Fruit fly (Drosophila melanogaster) whole organism, embryonic: ENCODE measurements around the gene CG33325.

Source experiments
- ATbp ChIP-seq: fragments of 200-800 bp; sonication (Bioruptor generic); optimal IDR thresholded peaks from 2 replicates; lab custom pipeline; 2017; ENCODE audit warnings: missing biosample characterization, mild to moderate bottlenecking, missing genetic modification characterization, missing genetic modification reagents
- Ada2b ChIP-seq: fragments of 200-800 bp; sonication (Bioruptor generic); IDR thresholded peaks from 2 replicates; pipeline ENCODE4 v1.3.6; 2022; ENCODE audit warnings: missing biosample characterization, missing genetic modification characterization
- C15 ChIP-seq: fragments of 200-800 bp; sonication (Bioruptor generic); IDR thresholded peaks from 3 replicates; pipeline ENCODE4 v1.3.6; 2022; ENCODE audit warnings: missing biosample characterization, missing genetic modification characterization
- CG1603 ChIP-seq: fragments of 200-800 bp; sonication (Bioruptor generic); optimal IDR thresholded peaks from 2 replicates; lab custom pipeline; 2019; ENCODE audit warnings: missing biosample characterization, mild to moderate bottlenecking, missing genetic modification characterization, moderate library complexity
- CG16813 ChIP-seq: fragments of 200-800 bp; sonication (Bioruptor generic); IDR thresholded peaks from 3 replicates; pipeline ENCODE4 v1.3.6; 2022; ENCODE audit warnings: missing biosample characterization, missing genetic modification characterization; ENCODE audit not compliant: partially characterized antibody
- CG2678 ChIP-seq: fragments of 200-800 bp; sonication (Bioruptor generic); optimal IDR thresholded peaks from 3 replicates; lab custom pipeline; 2019; ENCODE audit warnings: missing biosample characterization, mild to moderate bottlenecking, missing genetic modification characterization, moderate library complexity
- CG3407 ChIP-seq: fragments of 200-800 bp; sonication (Bioruptor generic); optimal IDR thresholded peaks from 2 replicates; lab custom pipeline; 2018; ENCODE audit warnings: missing biosample characterization, mild to moderate bottlenecking, missing genetic modification characterization
- CG34224 ChIP-seq: fragments of 200-800 bp; sonication (Bioruptor generic); IDR thresholded peaks from 3 replicates; pipeline ENCODE4 v1.3.6; 2022; ENCODE audit warnings: missing biosample characterization, missing genetic modification characterization; ENCODE audit not compliant: partially characterized antibody
- CG3995 ChIP-seq: fragments of 200-800 bp; sonication (Bioruptor generic); optimal IDR thresholded peaks from 3 replicates; lab custom pipeline; 2016; ENCODE audit warnings: missing biosample characterization, missing genetic modification characterization
- CG5180 ChIP-seq: fragments of 200-800 bp; sonication (Bioruptor generic); optimal IDR thresholded peaks from 3 replicates; lab custom pipeline; 2017; ENCODE audit warnings: missing biosample characterization, missing genetic modification characterization, mild to moderate bottlenecking, moderate library complexity, missing genetic modification reagents
- CG9215 ChIP-seq: fragments of 200-800 bp; sonication (Bioruptor generic); IDR thresholded peaks from 2 replicates; pipeline ENCODE4 v1.3.6; 2022; ENCODE audit warnings: missing biosample characterization, missing genetic modification characterization
- CG9817 ChIP-seq: fragments of 200-800 bp; sonication (Bioruptor generic); optimal IDR thresholded peaks from 2 replicates; lab custom pipeline; 2018; ENCODE audit warnings: missing biosample characterization, mild to moderate bottlenecking, missing genetic modification characterization, moderate library complexity
- D19A ChIP-seq: fragments of 200-800 bp; optimal IDR thresholded peaks from 3 replicates; lab custom pipeline; 2019; ENCODE audit warnings: missing biosample characterization, mild to moderate bottlenecking, missing genetic modification characterization, moderate library complexity
- D19B ChIP-seq: fragments of 200-800 bp; sonication (Bioruptor generic); optimal IDR thresholded peaks from 2 replicates; lab custom pipeline; 2017; ENCODE audit warnings: missing biosample characterization, mild to moderate bottlenecking, missing genetic modification characterization
- Dref ChIP-seq: fragments of 200-800 bp; sonication (Bioruptor generic); IDR thresholded peaks from 2 replicates; pipeline ENCODE4 v1.3.6; 2022; ENCODE audit warnings: missing biosample characterization, missing genetic modification characterization
- Fer3 ChIP-seq: fragments of 200-800 bp; sonication (Bioruptor generic); optimal IDR thresholded peaks from 2 replicates; lab custom pipeline; 2018; ENCODE audit warnings: missing biosample characterization, mild to moderate bottlenecking, missing genetic modification characterization, moderate library complexity
- Hmr ChIP-seq: fragments of 200-800 bp; sonication (Bioruptor generic); optimal IDR thresholded peaks from 3 replicates; lab custom pipeline; 2017; ENCODE audit warnings: mild to moderate bottlenecking, missing biosample characterization, missing genetic modification reagents, missing genetic modification characterization
- Lhr ChIP-seq: fragments of 200-800 bp; sonication (Bioruptor generic); optimal IDR thresholded peaks from 3 replicates; lab custom pipeline; 2017; ENCODE audit warnings: mild to moderate bottlenecking, missing biosample characterization, missing genetic modification reagents, missing genetic modification characterization
- Neu2 ChIP-seq: fragments of 200-800 bp; sonication (Bioruptor generic); optimal IDR thresholded peaks from 3 replicates; lab custom pipeline; 2016; ENCODE audit warnings: missing biosample characterization, missing genetic modification characterization, borderline replicate concordance
- Opbp ChIP-seq: fragments of 200-800 bp; sonication (Bioruptor generic); IDR thresholded peaks from 3 replicates; pipeline ENCODE4 v1.3.6; 2022; ENCODE audit warnings: missing biosample characterization, missing genetic modification characterization; ENCODE audit not compliant: partially characterized antibody
- Xrp1 ChIP-seq: fragments of 200-800 bp; sonication (Bioruptor generic); IDR thresholded peaks from 2 replicates; pipeline ENCODE4 v1.3.6; 2022; ENCODE audit warnings: missing biosample characterization, missing genetic modification characterization
- al ChIP-seq: fragments of 200-800 bp; sonication (Bioruptor generic); IDR thresholded peaks from 2 replicates; pipeline ENCODE4 v1.3.6; 2022; ENCODE audit warnings: missing biosample characterization, missing genetic modification characterization
- amos ChIP-seq: fragments of 200-800 bp; sonication (Bioruptor generic); IDR thresholded peaks from 2 replicates; pipeline ENCODE4 v1.3.6; 2022; ENCODE audit warnings: missing biosample characterization, missing genetic modification characterization; ENCODE audit not compliant: partially characterized antibody
- aop ChIP-seq: fragments of 200-800 bp; sonication (Bioruptor generic); IDR thresholded peaks from 2 replicates; pipeline ENCODE4 v1.3.6; 2022; ENCODE audit warnings: missing biosample characterization, missing genetic modification characterization
- btn ChIP-seq: fragments of 200-800 bp; sonication (Bioruptor generic); optimal IDR thresholded peaks from 2 replicates; lab custom pipeline; 2016; ENCODE audit warnings: missing biosample characterization, missing genetic modification characterization
- chinmo ChIP-seq: fragments of 200-800 bp; sonication (Bioruptor generic); IDR thresholded peaks from 4 replicates; pipeline ENCODE4 v1.3.6; 2022; ENCODE audit warnings: missing biosample characterization, missing genetic modification characterization; ENCODE audit not compliant: partially characterized antibody
- chm ChIP-seq: fragments of 200-800 bp; sonication (Bioruptor generic); IDR thresholded peaks from 2 replicates; pipeline ENCODE4 v1.3.6; 2022; ENCODE audit warnings: missing biosample characterization, missing genetic modification characterization
- crol ChIP-seq: fragments of 200-800 bp; sonication (Bioruptor generic); IDR thresholded peaks from 2 replicates; pipeline ENCODE4 v1.3.6; 2022; ENCODE audit warnings: missing biosample characterization, missing genetic modification characterization
- gce ChIP-seq: fragments of 200-800 bp; sonication (Bioruptor generic); IDR thresholded peaks from 3 replicates; pipeline ENCODE4 v1.3.6; 2022; ENCODE audit warnings: missing biosample characterization, missing genetic modification characterization
- insv ChIP-seq, 2 experiments: fragments of 200-800 bp; sonication (Bioruptor generic); optimal IDR thresholded peaks; 3 replicates each; lab custom pipeline; 2016 to 2018; ENCODE audit warnings: missing biosample characterization in 2 of 2, missing genetic modification characterization in 2 of 2
- kah ChIP-seq: fragments of 200-800 bp; sonication (Bioruptor generic); optimal IDR thresholded peaks from 2 replicates; lab custom pipeline; 2018; ENCODE audit warnings: missing biosample characterization, mild to moderate bottlenecking, missing genetic modification characterization
- maf-S ChIP-seq: fragments of 200-800 bp; sonication (Bioruptor generic); optimal IDR thresholded peaks from 2 replicates; lab custom pipeline; 2016; ENCODE audit warnings: missing biosample characterization, missing genetic modification characterization
- onecut ChIP-seq: fragments of 200-800 bp; sonication (Bioruptor generic); IDR thresholded peaks from 2 replicates; pipeline ENCODE4 v1.3.6; 2022; ENCODE audit warnings: missing biosample characterization, missing genetic modification characterization
- pzg ChIP-seq: fragments of 200-800 bp; sonication (Bioruptor generic); optimal IDR thresholded peaks from 3 replicates; lab custom pipeline; 2018; ENCODE audit warnings: missing biosample characterization, mild to moderate bottlenecking, missing genetic modification characterization, moderate library complexity
- run ChIP-seq: fragments of 200-800 bp; sonication (Bioruptor generic); optimal IDR thresholded peaks from 3 replicates; lab custom pipeline; 2018; ENCODE audit warnings: missing biosample characterization, mild to moderate bottlenecking, missing genetic modification characterization
- scrt ChIP-seq: fragments of 200-800 bp; sonication (Bioruptor generic); optimal IDR thresholded peaks from 2 replicates; lab custom pipeline; 2018; ENCODE audit warnings: missing biosample characterization, mild to moderate bottlenecking, missing genetic modification characterization, moderate library complexity
- stc ChIP-seq: fragments of 200-800 bp; sonication (Bioruptor generic); IDR thresholded peaks from 2 replicates; pipeline ENCODE4 v1.3.6; 2022; ENCODE audit warnings: missing biosample characterization, missing genetic modification characterization
- trh ChIP-seq: fragments of 200-800 bp; sonication (Bioruptor generic); optimal IDR thresholded peaks from 2 replicates; lab custom pipeline; 2016; ENCODE audit warnings: missing biosample characterization, missing genetic modification characterization
- usp ChIP-seq: fragments of >200 bp; optimal IDR thresholded peaks from 2 replicates; lab custom pipeline; 2017; ENCODE audit warnings: missing biosample characterization, missing genetic modification characterization
- vvl ChIP-seq: fragments of 200-800 bp; sonication (Bioruptor generic); IDR thresholded peaks from 2 replicates; pipeline ENCODE4 v1.3.6; 2022; ENCODE audit warnings: missing biosample characterization, missing genetic modification characterization
- zf30C ChIP-seq: fragments of 200-800 bp; sonication (Bioruptor generic); optimal IDR thresholded peaks from 3 replicates; lab custom pipeline; 2018; ENCODE audit warnings: missing biosample characterization, mild to moderate bottlenecking, missing genetic modification characterization
- zfh2 ChIP-seq: fragments of 200-800 bp; sonication (Bioruptor generic); optimal IDR thresholded peaks from 2 replicates; lab custom pipeline; 2016; ENCODE audit warnings: missing biosample characterization, missing genetic modification characterization

The CG33325 gene

dm6 chr3R:8642376-8642966 lies 37.4 kb downstream of the CG33325 start (continued):
- TF ChIP-seq chm (GFP tag; lab: Robert Waterston, UW) (no peak), insv (GFP tag; optimal IDR thresholded peaks at IDR 0.05; lab: Kevin White, UChicago) (no peak), Fer3 (tag; lab: Kevin White, UChicago) (no peak), Dref (GFP tag; lab: Robert Waterston, UW) (no peak), vvl (GFP tag; lab: Robert Waterston, UW) (0 out of 2 replicates have a peak, but pooled peaks have one; percentile 24), zfh2 (GFP tag; lab: Kevin White, UChicago) (no peak), D19A (no peak), stc (no peak), Hmr (GFP tag; lab: Kevin White, UChicago) (no peak), pzg (GFP tag; lab: Kevin White, UChicago) (no peak), aop (GFP tag; lab: Robert Waterston, UW) (no peak), Opbp (GFP tag; lab: Robert Waterston, UW) (peak; percentile 52), CG9215 (GFP tag; lab: Robert Waterston, UW) (no peak), amos (peak; percentile 73), CG1603 (tag; lab: Kevin White, UChicago) (no peak), onecut (GFP tag; lab: Robert Waterston, UW) (no peak), btn (GFP tag; lab: Kevin White, UChicago) (no peak), Lhr (no peak), kah (no peak), crol (GFP tag; lab: Robert Waterston, UW) (peak; percentile 76), al (GFP tag; lab: Robert Waterston, UW) (no peak), CG3995 (GFP tag; lab: Kevin White, UChicago) (no peak), C15 (no peak), gce (no peak), CG34224 (peak; percentile 63; the same call in 2 of the 3 replicates), usp (GFP tag; lab: Kevin White, UChicago) (no peak), run (tag; lab: Kevin White, UChicago) (no peak), maf-S (GFP tag; lab: Kevin White, UChicago) (no peak), CG16813 (GFP tag; lab: Robert Waterston, UW) (peak; percentile 68), trh (GFP tag; lab: Kevin White, UChicago) (no peak), chinmo (GFP tag; lab: Robert Waterston, UW) (0 out of 4 replicates have a peak, but pooled peaks have one; percentile 17), zf30C (GFP tag; lab: Kevin White, UChicago) (no peak), ATbp (no peak), Neu2 (GFP tag; lab: Kevin White, UChicago) (no peak), CG5180 (GFP tag; lab: Kevin White, UChicago) (peak; percentile 14), Xrp1 (GFP tag; lab: Robert Waterston, UW) (0 out of 2 replicates have a peak, but pooled peaks have one; percentile 11), Ada2b (GFP tag; lab: Robert Waterston, UW) (no peak), CG9817 (tag; lab: Kevin White, UChicago) (no peak), CG3407 (GFP tag; lab: Kevin White, UChicago) (no peak)

- TF ChIP-seq CG2678 (tag; lab: Kevin White, UChicago) = no peak
- TF ChIP-seq D19B (GFP tag; lab: Kevin White, UChicago) = no peak
- no peak for TF ChIP-seq crol (GFP tag; lab: Robert Waterston, UW)
- peak; percentile 58 for TF ChIP-seq scrt (GFP tag; lab: Kevin White, UChicago)
Observed at dm6 chr3R:8638629-8639028, 41.2 kb downstream of the CG33325 start.
